Fruit fly (Drosophila melanogaster) whole organism, embryonic: ENCODE results near the gene STUB1.

Experiments used
- Bdp1 ChIP-seq: fragments of 200-800 bp; sonication (Bioruptor generic); optimal IDR thresholded peaks from 3 replicates; lab custom pipeline; 2016; ENCODE audit warnings: missing biosample characterization, missing genetic modification characterization
- CG10959 ChIP-seq: fragments of 200-800 bp; sonication (Bioruptor generic); IDR thresholded peaks from 2 replicates; pipeline ENCODE4 v1.3.6; 2022; ENCODE audit warnings: missing biosample characterization, missing genetic modification characterization
- CG12299 ChIP-seq: fragments of 200-800 bp; sonication (Bioruptor generic); optimal IDR thresholded peaks from 2 replicates; lab custom pipeline; 2018; ENCODE audit warnings: missing biosample characterization, mild to moderate bottlenecking, missing genetic modification characterization
- CG1233 ChIP-seq: fragments of 200-800 bp; sonication (Bioruptor generic); optimal IDR thresholded peaks from 4 replicates; lab custom pipeline; 2018; ENCODE audit warnings: missing biosample characterization, mild to moderate bottlenecking, missing genetic modification characterization
- CG12391 ChIP-seq: fragments of 200-800 bp; sonication (Bioruptor generic); optimal IDR thresholded peaks from 3 replicates; lab custom pipeline; 2018; ENCODE audit warnings: missing biosample characterization, mild to moderate bottlenecking, missing genetic modification characterization, moderate library complexity
- CG12659 ChIP-seq: fragments of 200-800 bp; sonication (Bioruptor generic); optimal IDR thresholded peaks from 3 replicates; lab custom pipeline; 2017; ENCODE audit warnings: mild to moderate bottlenecking, missing biosample characterization, missing genetic modification reagents, missing genetic modification characterization
- CG13287 ChIP-seq: fragments of 200-800 bp; sonication (Bioruptor generic); IDR thresholded peaks from 2 replicates; pipeline ENCODE4 v1.3.6; 2022; ENCODE audit warnings: missing biosample characterization, missing genetic modification characterization; ENCODE audit not compliant: partially characterized antibody
- CG13894 ChIP-seq: fragments of 200-800 bp; sonication (Bioruptor generic); optimal IDR thresholded peaks from 3 replicates; lab custom pipeline; 2018; ENCODE audit warnings: missing biosample characterization, mild to moderate bottlenecking, missing genetic modification characterization, moderate library complexity
- CG15601 ChIP-seq: fragments of 200-800 bp; sonication (Bioruptor generic); optimal IDR thresholded peaks from 3 replicates; lab custom pipeline; 2019; ENCODE audit warnings: missing biosample characterization, mild to moderate bottlenecking, missing genetic modification characterization, moderate library complexity
- CG1602 ChIP-seq: fragments of 200-800 bp; sonication (Bioruptor generic); optimal IDR thresholded peaks from 3 replicates; lab custom pipeline; 2016; ENCODE audit warnings: missing biosample characterization, missing genetic modification characterization
- CG16813 ChIP-seq: fragments of 200-800 bp; sonication (Bioruptor generic); IDR thresholded peaks from 3 replicates; pipeline ENCODE4 v1.3.6; 2022; ENCODE audit warnings: missing biosample characterization, missing genetic modification characterization; ENCODE audit not compliant: partially characterized antibody
- CG17912 ChIP-seq: fragments of 200-800 bp; sonication (Bioruptor generic); optimal IDR thresholded peaks from 2 replicates; lab custom pipeline; 2018; ENCODE audit warnings: missing biosample characterization, mild to moderate bottlenecking, missing genetic modification characterization
- CG18619 ChIP-seq: fragments of 200-800 bp; sonication (Bioruptor generic); optimal IDR thresholded peaks from 3 replicates; lab custom pipeline; 2017; ENCODE audit warnings: missing biosample characterization, mild to moderate bottlenecking, missing genetic modification characterization
- CG2199 ChIP-seq: fragments of 200-800 bp; sonication (Bioruptor generic); IDR thresholded peaks from 3 replicates; pipeline ENCODE4 v1.3.6; 2022; ENCODE audit warnings: missing biosample characterization, missing genetic modification characterization
- CG34224 ChIP-seq: fragments of 200-800 bp; sonication (Bioruptor generic); IDR thresholded peaks from 3 replicates; pipeline ENCODE4 v1.3.6; 2022; ENCODE audit warnings: missing biosample characterization, missing genetic modification characterization; ENCODE audit not compliant: partially characterized antibody
- CG3726 ChIP-seq: fragments of 200-800 bp; sonication (Bioruptor generic); IDR thresholded peaks from 3 replicates; pipeline ENCODE4, ENCODE4 v1.3.6; 2022; ENCODE audit warnings: missing biosample characterization, missing genetic modification characterization
- CG42726 ChIP-seq: fragments of 200-800 bp; sonication (Bioruptor generic); IDR thresholded peaks from 2 replicates; pipeline ENCODE4 v1.3.6; 2022; ENCODE audit warnings: missing biosample characterization, missing genetic modification characterization; ENCODE audit not compliant: partially characterized antibody
- CG43689 ChIP-seq: fragments of 200-800 bp; sonication (Bioruptor generic); IDR thresholded peaks from 2 replicates; pipeline ENCODE4 v1.3.6; 2022; ENCODE audit warnings: missing biosample characterization, missing genetic modification characterization
- CG5180 ChIP-seq: fragments of 200-800 bp; sonication (Bioruptor generic); optimal IDR thresholded peaks from 3 replicates; lab custom pipeline; 2017; ENCODE audit warnings: missing biosample characterization, missing genetic modification characterization, mild to moderate bottlenecking, moderate library complexity, missing genetic modification reagents
- CG5245 ChIP-seq: fragments of 200-800 bp; sonication (Bioruptor generic); optimal IDR thresholded peaks from 3 replicates; lab custom pipeline; 2016; ENCODE audit warnings: missing biosample characterization, missing genetic modification characterization
- CG6254 ChIP-seq: fragments of 200-800 bp; sonication (Bioruptor generic); optimal IDR thresholded peaks from 3 replicates; lab custom pipeline; 2017; ENCODE audit warnings: mild to moderate bottlenecking, missing biosample characterization, missing genetic modification reagents, missing genetic modification characterization
- CG6791 ChIP-seq: fragments of 200-800 bp; sonication (Bioruptor generic); IDR thresholded peaks from 3 replicates; pipeline ENCODE4 v1.3.6; 2022; ENCODE audit warnings: missing biosample characterization, missing genetic modification characterization; ENCODE audit not compliant: partially characterized antibody
- CG7786 ChIP-seq: fragments of 200-800 bp; sonication (Bioruptor generic); optimal IDR thresholded peaks from 2 replicates; lab custom pipeline; 2016; ENCODE audit warnings: missing biosample characterization, missing genetic modification characterization
- CG7839 ChIP-seq: fragments of 200-800 bp; sonication (Bioruptor generic); optimal IDR thresholded peaks from 3 replicates; lab custom pipeline; 2018; ENCODE audit warnings: missing biosample characterization, mild to moderate bottlenecking, missing genetic modification characterization, moderate library complexity
- Fer1 ChIP-seq: fragments of 200-800 bp; sonication (Bioruptor generic); optimal IDR thresholded peaks from 2 replicates; lab custom pipeline; 2017; ENCODE audit warnings: missing biosample characterization, mild to moderate bottlenecking, missing genetic modification characterization
- Hmr ChIP-seq: fragments of 200-800 bp; sonication (Bioruptor generic); optimal IDR thresholded peaks from 3 replicates; lab custom pipeline; 2017; ENCODE audit warnings: mild to moderate bottlenecking, missing biosample characterization, missing genetic modification reagents, missing genetic modification characterization
- Hsf ChIP-seq: fragments of 200-800 bp; sonication (Bioruptor generic); optimal IDR thresholded peaks from 3 replicates; lab custom pipeline; 2016; ENCODE audit warnings: missing biosample characterization, missing genetic modification characterization
- Lim3 ChIP-seq: fragments of 200-800 bp; sonication (Bioruptor generic); IDR thresholded peaks from 2 replicates; pipeline ENCODE4 v1.3.6; 2022; ENCODE audit warnings: missing biosample characterization, missing genetic modification characterization
- PHDP ChIP-seq: fragments of 200-800 bp; sonication (Bioruptor generic); optimal IDR thresholded peaks from 3 replicates; lab custom pipeline; 2018; ENCODE audit warnings: missing biosample characterization, mild to moderate bottlenecking, missing genetic modification characterization, moderate library complexity
- Six4 ChIP-seq: fragments of 200-800 bp; sonication (Bioruptor generic); optimal IDR thresholded peaks from 2 replicates; lab custom pipeline; 2016; ENCODE audit warnings: missing biosample characterization, missing genetic modification characterization
- Ssrp ChIP-seq: fragments of 200-800 bp; sonication (Bioruptor generic); optimal IDR thresholded peaks from 2 replicates; lab custom pipeline; 2018; ENCODE audit warnings: missing biosample characterization, mild to moderate bottlenecking, missing genetic modification characterization, moderate library complexity
- abd-A ChIP-seq: fragments of 200-800 bp; sonication (Bioruptor generic); optimal IDR thresholded peaks from 3 replicates; lab custom pipeline; 2019; ENCODE audit warnings: missing biosample characterization, mild to moderate bottlenecking, missing genetic modification characterization, moderate library complexity
- amos ChIP-seq: fragments of 200-800 bp; sonication (Bioruptor generic); IDR thresholded peaks from 2 replicates; pipeline ENCODE4 v1.3.6; 2022; ENCODE audit warnings: missing biosample characterization, missing genetic modification characterization; ENCODE audit not compliant: partially characterized antibody
- eyg ChIP-seq: fragments of 200-800 bp; sonication (Bioruptor generic); optimal IDR thresholded peaks from 3 replicates; lab custom pipeline; 2016; ENCODE audit warnings: missing biosample characterization, missing genetic modification characterization
- gcm2 ChIP-seq: fragments of 200-800 bp; sonication (Bioruptor generic); optimal IDR thresholded peaks from 2 replicates; lab custom pipeline; 2016; ENCODE audit warnings: missing biosample characterization, missing genetic modification characterization
- gro ChIP-seq: fragments of 200-800 bp; sonication (Bioruptor generic); optimal IDR thresholded peaks from 2 replicates; lab custom pipeline; 2016; ENCODE audit warnings: missing biosample characterization, missing genetic modification characterization
- gsb-n ChIP-seq: fragments of 200-800 bp; sonication (Bioruptor generic); optimal IDR thresholded peaks from 3 replicates; lab custom pipeline; 2018; ENCODE audit warnings: missing biosample characterization, mild to moderate bottlenecking, missing genetic modification characterization
- kni ChIP-seq: fragments of 200-800 bp; sonication (Bioruptor generic); optimal IDR thresholded peaks from 3 replicates; lab custom pipeline; 2017; ENCODE audit warnings: mild to moderate bottlenecking, missing biosample characterization, missing genetic modification reagents, missing genetic modification characterization
- luna ChIP-seq: fragments of 200-800 bp; sonication (Bioruptor generic); optimal IDR thresholded peaks from 2 replicates; lab custom pipeline; 2016; ENCODE audit warnings: missing biosample characterization, missing genetic modification characterization
- nau ChIP-seq: fragments of 200-800 bp; sonication (Bioruptor generic); optimal IDR thresholded peaks from 3 replicates; lab custom pipeline; 2017; ENCODE audit warnings: missing biosample characterization, mild to moderate bottlenecking, missing genetic modification characterization, missing genetic modification reagents
- pfk ChIP-seq: fragments of 200-800 bp; sonication (Bioruptor generic); optimal IDR thresholded peaks from 2 replicates; lab custom pipeline; 2018; ENCODE audit warnings: missing biosample characterization, mild to moderate bottlenecking, missing genetic modification characterization, moderate library complexity
- phol ChIP-seq: fragments of 200-800 bp; sonication (Bioruptor generic); optimal IDR thresholded peaks from 3 replicates; lab custom pipeline; 2018; ENCODE audit warnings: missing biosample characterization, mild to moderate bottlenecking, missing genetic modification characterization, moderate library complexity
- prd ChIP-seq, 3 experiments: fragments of >200 bp in 2 of 3; fragments of 200-800 bp in 1 of 3; sonication (Bioruptor generic) in 1 of 3; optimal IDR thresholded peaks in 2 of 3; IDR thresholded peaks in 1 of 3; 2 replicates in 2 of 3; 3 replicates in 1 of 3; pipeline versions ENCODE4 v1.3.6 to Lab custom; 2017 to 2022; ENCODE audit warnings: missing biosample characterization in 1 of 3, missing genetic modification characterization in 1 of 3
- psq ChIP-seq: fragments of 200-800 bp; sonication (Bioruptor generic); optimal IDR thresholded peaks from 2 replicates; lab custom pipeline; 2017; ENCODE audit warnings: missing biosample characterization, missing genetic modification characterization
- run ChIP-seq: fragments of 200-800 bp; sonication (Bioruptor generic); optimal IDR thresholded peaks from 3 replicates; lab custom pipeline; 2018; ENCODE audit warnings: missing biosample characterization, mild to moderate bottlenecking, missing genetic modification characterization
- sens-2 ChIP-seq: fragments of 200-800 bp; sonication (Bioruptor generic); IDR thresholded peaks from 2 replicates; pipeline ENCODE4 v1.3.6; 2022; ENCODE audit warnings: missing biosample characterization, missing genetic modification characterization
- sima ChIP-seq: fragments of 200-800 bp; sonication (Bioruptor generic); optimal IDR thresholded peaks from 2 replicates; lab custom pipeline; 2016; ENCODE audit warnings: missing biosample characterization, missing genetic modification characterization
- vvl ChIP-seq: fragments of 200-800 bp; sonication (Bioruptor generic); IDR thresholded peaks from 2 replicates; pipeline ENCODE4 v1.3.6; 2022; ENCODE audit warnings: missing biosample characterization, missing genetic modification characterization
- zfh2 ChIP-seq: fragments of 200-800 bp; sonication (Bioruptor generic); optimal IDR thresholded peaks from 2 replicates; lab custom pipeline; 2016; ENCODE audit warnings: missing biosample characterization, missing genetic modification characterization

The STUB1 gene

dm6 chr2L:10403803-10404315 is 33.5 kb upstream of the STUB1 start (continued):
- TF ChIP-seq sima (GFP tag; lab: Kevin White, UChicago), result no peak
- peak; percentile 44; the same call in 2 of the 3 replicates for TF ChIP-seq CG34224 (GFP tag; lab: Robert Waterston, UW)
- TF ChIP-seq Lim3 (GFP tag; lab: Robert Waterston, UW), result no peak
- no peak for TF ChIP-seq zfh2 (GFP tag; lab: Kevin White, UChicago)
- no peak for TF ChIP-seq Bdp1 (GFP tag; lab: Kevin White, UChicago)
- TF ChIP-seq sens-2 (GFP tag; lab: Robert Waterston, UW), result no peak
- no peak for TF ChIP-seq CG12299 (tag; lab: Kevin White, UChicago)
- no peak for TF ChIP-seq CG13894 (tag; lab: Kevin White, UChicago)
- TF ChIP-seq Hmr (GFP tag; lab: Kevin White, UChicago), result no peak
- no peak for TF ChIP-seq CG1602 (GFP tag; lab: Kevin White, UChicago)
- TF ChIP-seq abd-A, result no peak
- peak; percentile 21; the same call in 1 of the 2 replicates for TF ChIP-seq amos (GFP tag; lab: Robert Waterston, UW)
- TF ChIP-seq luna, result no peak
- peak; percentile 57 for TF ChIP-seq CG12659 (GFP tag; lab: Kevin White, UChicago)
- TF ChIP-seq Hsf (GFP tag; lab: Kevin White, UChicago), result no peak
- TF ChIP-seq CG42726 (GFP tag; lab: Robert Waterston, UW), result no peak
- no peak for TF ChIP-seq CG5180 (GFP tag; lab: Kevin White, UChicago)
- TF ChIP-seq CG15601 (tag; lab: Kevin White, UChicago), result no peak
- TF ChIP-seq vvl (GFP tag; lab: Robert Waterston, UW), result no peak
- TF ChIP-seq gcm2 (GFP tag; lab: Kevin White, UChicago), result no peak
- no peak for TF ChIP-seq CG7839 (tag; lab: Kevin White, UChicago)
- TF ChIP-seq CG6791 (GFP tag; lab: Robert Waterston, UW), result peak; percentile 32; the same call in 1 of the 3 replicates
- peak; percentile 62 for TF ChIP-seq CG13287 (GFP tag; lab: Robert Waterston, UW)
- TF ChIP-seq CG10959, result no peak
- no peak for TF ChIP-seq CG17912 (GFP tag; lab: Kevin White, UChicago)
- no peak for TF ChIP-seq Ssrp (tag; lab: Kevin White, UChicago)
- no peak for TF ChIP-seq CG12391 (tag; lab: Kevin White, UChicago)
- no peak for TF ChIP-seq CG18619 (GFP tag; lab: Kevin White, UChicago)
- TF ChIP-seq eyg, result no peak
- TF ChIP-seq kni (GFP tag; lab: Kevin White, UChicago), result no peak
- no peak for TF ChIP-seq psq
- no peak for TF ChIP-seq Six4
- TF ChIP-seq pfk (GFP tag; lab: Kevin White, UChicago), result peak; percentile 92
- TF ChIP-seq prd (optimal IDR thresholded peaks at IDR 0.05; lab: Kevin White, UChicago), result no peak
- no peak for TF ChIP-seq prd (GFP tag; IDR thresholded peaks at IDR 0.05; lab: Robert Waterston, UW)
- no peak for TF ChIP-seq PHDP (tag; lab: Kevin White, UChicago)
- no peak for TF ChIP-seq CG3726 (GFP tag; lab: Robert Waterston, UW)
- TF ChIP-seq gsb-n (tag; lab: Kevin White, UChicago), result no peak
- no peak for TF ChIP-seq gro (GFP tag; lab: Kevin White, UChicago)
- no peak for TF ChIP-seq CG5245 (GFP tag; lab: Kevin White, UChicago)
- TF ChIP-seq phol (tag; lab: Kevin White, UChicago), result peak; percentile 13
- no peak for TF ChIP-seq CG43689 (GFP tag; lab: Robert Waterston, UW)
- no peak for TF ChIP-seq CG6254 (GFP tag; lab: Kevin White, UChicago)
- TF ChIP-seq CG2199, result no peak
- TF ChIP-seq CG7786 (GFP tag; lab: Kevin White, UChicago), result no peak
- no peak for TF ChIP-seq run
- no peak for TF ChIP-seq Fer1
- TF ChIP-seq CG1233 (GFP tag; lab: Kevin White, UChicago), result no peak
- no peak for TF ChIP-seq nau
- TF ChIP-seq CG16813 (GFP tag; lab: Robert Waterston, UW), result peak; percentile 45; the same call in 1 of the 3 replicates
